Worm (Caenorhabditis elegans) whole organism, mixed stage, embryonic: ENCODE data around the gene C47D12.4.
A peak's percentile ranks its signal among the peaks of the same experiment; 100 is the strongest.

Experiments used
- elt-3 ChIP-seq: fragments of 150-350 bp; optimal IDR thresholded peaks from 2 replicates; lab custom pipeline; 2014; ENCODE audit warnings: missing biosample characterization, missing genetic modification characterization
- mep-1 ChIP-seq: fragments of 150-350 bp; optimal IDR thresholded peaks from 2 replicates; lab custom pipeline; 2017; ENCODE audit warnings: missing biosample characterization, missing genetic modification reagents, missing genetic modification characterization, inconsistent platforms
- nhr-237 ChIP-seq: fragments of 150-350 bp; optimal IDR thresholded peaks from 2 replicates; lab custom pipeline; 2014; ENCODE audit warnings: missing biosample characterization, missing genetic modification characterization
- nhr-28 ChIP-seq: fragments of 150-350 bp; optimal IDR thresholded peaks from 2 replicates; lab custom pipeline; 2014; ENCODE audit warnings: missing biosample characterization, missing genetic modification characterization
- unc-39 ChIP-seq: fragments of 150-350 bp; optimal IDR thresholded peaks from 2 replicates; lab custom pipeline; 2014; ENCODE audit warnings: missing biosample characterization, missing genetic modification characterization
- unc-62 ChIP-seq: fragments of 150-350 bp; optimal IDR thresholded peaks from 2 replicates; lab custom pipeline; 2014; ENCODE audit warnings: missing biosample characterization, missing genetic modification reagents, missing genetic modification characterization
- ztf-11 ChIP-seq: fragments of 150-350 bp; optimal IDR thresholded peaks from 2 replicates; lab custom pipeline; 2014; ENCODE audit warnings: missing biosample characterization, missing genetic modification characterization

ce11 chrII:11652679-11653174 is 28.8 kb upstream of the C47D12.4 start, which contains the start of the genes rad-23 and rpn-12:
- TF ChIP-seq mep-1 (tag; lab: Kevin White, UChicago) (peak; percentile 90), ztf-11 (no peak), unc-62 (GFP tag; lab: Kevin White, UChicago) (no peak), elt-3 (tag; lab: Kevin White, UChicago) (no peak), unc-39 (tag; lab: Kevin White, UChicago) (no peak), nhr-237 (tag; lab: Kevin White, UChicago) (peak; percentile 4), nhr-28 (tag; lab: Kevin White, UChicago) (no peak)
